Worm (Caenorhabditis elegans) whole organism, L2 larva: ENCODE data around the gene C04C3.9.

ENCODE experiments used
- F13H6.1 ChIP-seq: sonication (generic microtip); optimal IDR thresholded peaks from 2 replicates; lab custom pipeline; 2016; ENCODE audit warnings: missing genetic modification characterization, missing compliant biosample characterization
- mdl-1 ChIP-seq, 2 experiments: fragments of 150-350 bp in 1 of 2; sonication (generic microtip) in 1 of 2; optimal IDR thresholded peaks; 2 replicates each; lab custom pipeline; 2017; ENCODE audit warnings: missing biosample characterization in 2 of 2, missing genetic modification characterization in 2 of 2
- nhr-237 ChIP-seq: fragments of 150-350 bp; optimal IDR thresholded peaks from 2 replicates; lab custom pipeline; 2014; ENCODE audit warnings: missing biosample characterization, missing genetic modification characterization
- ztf-4 ChIP-seq: fragments of 150-350 bp; optimal IDR thresholded peaks from 2 replicates; lab custom pipeline; 2014; ENCODE audit warnings: missing biosample characterization, missing genetic modification characterization

- TF ChIP-seq nhr-237 (tag; lab: Kevin White, UChicago) = no peak
- no peak for TF ChIP-seq mdl-1 (tag; optimal IDR thresholded peaks at IDR 0.05; lab: Kevin White, UChicago)
- TF ChIP-seq F13H6.1 (tag; lab: Kevin White, UChicago) = no peak
- TF ChIP-seq ztf-4 (tag; lab: Kevin White, UChicago) = no peak
Observed at ce11 chrIV:3467128-3467527, 38.8 kb upstream of the C04C3.9 start, which contains the start of gene F58E2.3.
